Worm (Caenorhabditis elegans): ENCODE measurements around the gene spd-3.

DNA sequence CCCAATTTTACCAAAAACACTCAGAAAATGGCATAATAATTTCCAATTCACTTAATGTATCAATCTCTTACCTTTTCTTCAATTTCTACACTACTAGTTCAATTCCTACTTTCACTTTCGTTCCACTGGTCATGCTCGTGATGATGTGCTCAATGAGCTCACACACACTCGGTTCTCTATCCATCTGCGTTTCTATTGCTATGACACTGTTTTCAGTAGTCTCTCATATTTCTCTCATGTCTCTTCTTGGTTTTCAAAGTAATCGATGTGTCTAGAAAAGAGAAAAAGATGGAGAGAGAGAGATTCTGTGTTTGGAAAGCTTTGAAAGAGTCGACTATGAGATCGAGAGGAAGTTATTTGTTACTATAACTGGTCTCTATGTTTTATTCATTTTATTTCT lies 4.7 kb downstream of the spd-3 start:
- no peak for TF ChIP-seq cnd-1 (tag; optimal IDR thresholded peaks at IDR 0.05)
- TF ChIP-seq pha-4 (tag; optimal IDR thresholded peaks at IDR 0.05) = no peak
- no peak for TF ChIP-seq snpc-4 (tag; optimal IDR thresholded peaks at IDR 0.05)
- TF ChIP-seq elt-3 (tag; optimal IDR thresholded peaks at IDR 0.05) = no peak
- peak; percentile 79 for TF ChIP-seq ces-1 (GFP tag; optimal IDR thresholded peaks at IDR 0.05)
